Fruit fly (Drosophila melanogaster) S2 (cell line): ENCODE results near the gene Nup133.

ENCODE experiments used
- CG8478 ChIP-seq: fragments of >200 bp; optimal IDR thresholded peaks from 2 replicates; lab custom pipeline; 2018
- CTCF ChIP-seq, 2 experiments: fragments of >200 bp; optimal IDR thresholded peaks; 2 replicates each; lab custom pipeline; 2018

DNA sequence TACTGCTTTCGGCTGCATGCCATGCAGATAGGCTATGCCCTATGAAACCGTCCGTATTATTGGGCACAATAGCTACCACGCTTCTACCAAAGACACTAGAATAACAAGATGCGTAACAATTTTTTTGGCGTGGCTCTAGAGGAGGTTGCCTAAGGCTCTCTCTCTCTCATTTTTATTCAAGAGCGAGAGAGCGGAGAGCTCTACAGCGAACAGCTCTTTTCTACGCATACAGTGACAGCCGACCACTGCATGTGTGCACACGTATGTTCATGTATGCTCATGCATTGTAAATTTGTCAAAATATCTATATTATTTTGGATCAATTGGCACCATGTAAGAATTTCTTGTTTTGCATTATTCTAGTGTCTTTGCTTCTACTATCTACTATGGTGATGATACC, 42.6 kb downstream of the Nup133 start:
- TF ChIP-seq CG8478 (lab: Kevin White, UChicago) (no peak), CTCF (optimal IDR thresholded peaks at IDR 0.05; lab: Kevin White, UChicago) (no peak)
